Fruit fly (Drosophila melanogaster) whole organism, embryonic: Measurements from ENCODE around the gene pont.

Source experiments
- CG10959 ChIP-seq: fragments of 200-800 bp; sonication (Bioruptor generic); IDR thresholded peaks from 2 replicates; pipeline ENCODE4 v1.3.6; 2022; ENCODE audit warnings: missing biosample characterization, missing genetic modification characterization
- CG11504 ChIP-seq: fragments of 200-800 bp; sonication (Bioruptor generic); optimal IDR thresholded peaks from 3 replicates; lab custom pipeline; 2019; ENCODE audit warnings: missing biosample characterization, mild to moderate bottlenecking, missing genetic modification characterization, moderate library complexity
- CG15011 ChIP-seq: fragments of 200-800 bp; sonication (Bioruptor generic); optimal IDR thresholded peaks from 3 replicates; lab custom pipeline; 2018; ENCODE audit warnings: missing biosample characterization, mild to moderate bottlenecking, missing genetic modification characterization
- CG16779 ChIP-seq: fragments of 200-800 bp; sonication (Bioruptor generic); IDR thresholded peaks from 2 replicates; pipeline ENCODE4 v1.3.6; 2022; ENCODE audit warnings: missing biosample characterization, missing genetic modification characterization
- CG1792 ChIP-seq: fragments of 200-800 bp; sonication (Bioruptor generic); optimal IDR thresholded peaks from 2 replicates; lab custom pipeline; 2016; ENCODE audit warnings: missing biosample characterization, missing genetic modification characterization
- CG18262 ChIP-seq: fragments of 200-800 bp; optimal IDR thresholded peaks from 3 replicates; lab custom pipeline; 2019; ENCODE audit warnings: missing biosample characterization, mild to moderate bottlenecking, missing genetic modification characterization, moderate library complexity
- CG18476 ChIP-seq: fragments of 200-800 bp; sonication (Bioruptor generic); optimal IDR thresholded peaks from 2 replicates; lab custom pipeline; 2016; ENCODE audit warnings: missing biosample characterization, mild to moderate bottlenecking, missing genetic modification characterization
- CG2875 ChIP-seq: fragments of 200-800 bp; sonication (Bioruptor generic); optimal IDR thresholded peaks from 2 replicates; lab custom pipeline; 2017; ENCODE audit warnings: missing biosample characterization, mild to moderate bottlenecking, missing genetic modification characterization, missing genetic modification reagents
- CG2889 ChIP-seq: fragments of 200-800 bp; sonication (Bioruptor generic); IDR thresholded peaks from 3 replicates; pipeline ENCODE4 v1.3.6; 2022; ENCODE audit warnings: missing biosample characterization, missing genetic modification characterization
- CG31365 ChIP-seq: fragments of 200-800 bp; sonication (Bioruptor generic); optimal IDR thresholded peaks from 2 replicates; lab custom pipeline; 2018; ENCODE audit warnings: missing biosample characterization, mild to moderate bottlenecking, missing genetic modification characterization
- CG32772 ChIP-seq: fragments of 200-800 bp; sonication (Bioruptor generic); IDR thresholded peaks from 2 replicates; pipeline ENCODE4 v1.3.6; 2022; ENCODE audit warnings: missing biosample characterization, missing genetic modification characterization
- CG34422 ChIP-seq: fragments of 200-800 bp; sonication (Bioruptor generic); IDR thresholded peaks from 3 replicates; pipeline ENCODE4 v1.3.6; 2022; ENCODE audit warnings: missing biosample characterization, missing genetic modification characterization
- CG4360 ChIP-seq: fragments of 200-800 bp; sonication (Bioruptor generic); IDR thresholded peaks from 2 replicates; pipeline ENCODE4 v1.3.6; 2022; ENCODE audit warnings: missing biosample characterization, missing genetic modification characterization
- CG4707 ChIP-seq: fragments of 200-800 bp; sonication (Bioruptor generic); optimal IDR thresholded peaks from 2 replicates; lab custom pipeline; 2018; ENCODE audit warnings: missing biosample characterization, mild to moderate bottlenecking, missing genetic modification characterization, moderate library complexity
- CG6791 ChIP-seq: fragments of 200-800 bp; sonication (Bioruptor generic); IDR thresholded peaks from 3 replicates; pipeline ENCODE4 v1.3.6; 2022; ENCODE audit warnings: missing biosample characterization, missing genetic modification characterization; ENCODE audit not compliant: partially characterized antibody
- CG6854 ChIP-seq: fragments of 200-800 bp; sonication (Bioruptor generic); optimal IDR thresholded peaks from 3 replicates; lab custom pipeline; 2017; ENCODE audit warnings: missing biosample characterization, mild to moderate bottlenecking, missing genetic modification characterization
- CG7987 ChIP-seq: fragments of 200-800 bp; sonication (Bioruptor generic); optimal IDR thresholded peaks from 2 replicates; lab custom pipeline; 2018; ENCODE audit warnings: missing biosample characterization, mild to moderate bottlenecking, missing genetic modification characterization, moderate library complexity
- CG9876 ChIP-seq: fragments of 200-800 bp; sonication (Bioruptor generic); optimal IDR thresholded peaks from 2 replicates; lab custom pipeline; 2016; ENCODE audit warnings: missing biosample characterization, missing genetic modification characterization
- Camta ChIP-seq: fragments of 200-800 bp; sonication (Bioruptor generic); optimal IDR thresholded peaks from 2 replicates; lab custom pipeline; 2016; ENCODE audit warnings: missing biosample characterization, missing genetic modification characterization
- D ChIP-seq, 2 experiments: fragments of 200-800 bp in 1 of 2; fragments of >200 bp in 1 of 2; sonication (Bioruptor generic) in 1 of 2; optimal IDR thresholded peaks; 2 replicates in 1 of 2; 3 replicates in 1 of 2; lab custom pipeline; 2017; ENCODE audit warnings: mild to moderate bottlenecking in 1 of 2, missing biosample characterization in 1 of 2, missing genetic modification characterization in 1 of 2, missing genetic modification reagents in 1 of 2
- Dip2 ChIP-seq: fragments of 200-800 bp; sonication (Bioruptor generic); IDR thresholded peaks from 2 replicates; pipeline ENCODE4 v1.3.6; 2022; ENCODE audit warnings: missing biosample characterization, missing genetic modification characterization
- Fer3 ChIP-seq: fragments of 200-800 bp; sonication (Bioruptor generic); optimal IDR thresholded peaks from 2 replicates; lab custom pipeline; 2018; ENCODE audit warnings: missing biosample characterization, mild to moderate bottlenecking, missing genetic modification characterization, moderate library complexity
- Hr51 ChIP-seq, 2 experiments: fragments of 200-800 bp; sonication (Bioruptor generic); optimal IDR thresholded peaks; 2 replicates in 1 of 2; 3 replicates in 1 of 2; lab custom pipeline; 2016 to 2018; ENCODE audit warnings: missing biosample characterization in 2 of 2, missing genetic modification characterization in 2 of 2, mild to moderate bottlenecking in 1 of 2, moderate library complexity in 1 of 2
- Mrtf ChIP-seq: fragments of 200-800 bp; sonication (Bioruptor generic); IDR thresholded peaks from 3 replicates; pipeline ENCODE4 v1.3.6; 2022; ENCODE audit warnings: missing biosample characterization, missing genetic modification characterization
- Nf-YB ChIP-seq: fragments of 200-800 bp; sonication (Bioruptor generic); optimal IDR thresholded peaks from 3 replicates; lab custom pipeline; 2019; ENCODE audit warnings: missing biosample characterization, mild to moderate bottlenecking, missing genetic modification characterization, moderate library complexity
- Rx ChIP-seq: fragments of 200-800 bp; sonication (Bioruptor generic); IDR thresholded peaks from 2 replicates; pipeline ENCODE4 v1.3.6; 2022; ENCODE audit warnings: missing biosample characterization, missing genetic modification characterization
- ab ChIP-seq: fragments of 200-800 bp; sonication (Bioruptor generic); optimal IDR thresholded peaks from 2 replicates; lab custom pipeline; 2016; ENCODE audit warnings: missing biosample characterization, missing genetic modification characterization
- abd-A ChIP-seq: fragments of 200-800 bp; sonication (Bioruptor generic); optimal IDR thresholded peaks from 3 replicates; lab custom pipeline; 2019; ENCODE audit warnings: missing biosample characterization, mild to moderate bottlenecking, missing genetic modification characterization, moderate library complexity
- bowl ChIP-seq: fragments of 200-800 bp; sonication (Bioruptor generic); IDR thresholded peaks from 2 replicates; pipeline ENCODE4 v1.3.6; 2022; ENCODE audit warnings: missing biosample characterization, missing genetic modification characterization
- cas ChIP-seq: fragments of 200-800 bp; sonication (Bioruptor generic); IDR thresholded peaks from 2 replicates; pipeline ENCODE4 v1.3.6; 2022; ENCODE audit warnings: missing biosample characterization, missing genetic modification characterization
- dpn ChIP-seq, 2 experiments: fragments of 200-800 bp; sonication (Bioruptor generic); optimal IDR thresholded peaks; 3 replicates each; lab custom pipeline; 2016; ENCODE audit warnings: missing biosample characterization in 2 of 2, missing genetic modification characterization in 2 of 2
- en ChIP-seq: fragments of 200-800 bp; sonication (Bioruptor generic); optimal IDR thresholded peaks from 2 replicates; lab custom pipeline; 2016; ENCODE audit warnings: missing biosample characterization, missing genetic modification characterization
- eve ChIP-seq, 2 experiments: fragments of >200 bp; optimal IDR thresholded peaks; 2 replicates each; lab custom pipeline; 2017; ENCODE audit warnings: missing biosample characterization in 2 of 2, missing genetic modification characterization in 2 of 2
- ewg ChIP-seq: fragments of 200-800 bp; sonication (Bioruptor generic); optimal IDR thresholded peaks from 3 replicates; lab custom pipeline; 2017; ENCODE audit warnings: mild to moderate bottlenecking, missing biosample characterization, missing genetic modification reagents, missing genetic modification characterization
- fd96Cb ChIP-seq: fragments of 200-800 bp; sonication (Bioruptor generic); optimal IDR thresholded peaks from 2 replicates; lab custom pipeline; 2018; ENCODE audit warnings: missing biosample characterization, mild to moderate bottlenecking, missing genetic modification characterization, moderate library complexity
- grau ChIP-seq: fragments of 200-800 bp; optimal IDR thresholded peaks from 3 replicates; lab custom pipeline; 2019; ENCODE audit warnings: missing biosample characterization, mild to moderate bottlenecking, missing genetic modification characterization, moderate library complexity
- gro ChIP-seq: fragments of 200-800 bp; sonication (Bioruptor generic); optimal IDR thresholded peaks from 2 replicates; lab custom pipeline; 2016; ENCODE audit warnings: missing biosample characterization, missing genetic modification characterization
- ham ChIP-seq: fragments of 200-800 bp; sonication (Bioruptor generic); IDR thresholded peaks from 2 replicates; pipeline ENCODE4 v1.3.6; 2022; ENCODE audit warnings: missing biosample characterization, missing genetic modification characterization
- her ChIP-seq: fragments of 200-800 bp; sonication (Bioruptor generic); optimal IDR thresholded peaks from 2 replicates; lab custom pipeline; 2016; ENCODE audit warnings: missing biosample characterization, missing genetic modification characterization
- ken ChIP-seq: fragments of 200-800 bp; sonication (Bioruptor generic); IDR thresholded peaks from 3 replicates; pipeline ENCODE4 v1.3.6; 2022; ENCODE audit warnings: missing biosample characterization, missing genetic modification characterization
- klu ChIP-seq: fragments of 200-800 bp; sonication (Bioruptor generic); IDR thresholded peaks from 2 replicates; pipeline ENCODE4 v1.3.6; 2022; ENCODE audit warnings: missing biosample characterization, missing genetic modification characterization
- luna ChIP-seq: fragments of 200-800 bp; sonication (Bioruptor generic); optimal IDR thresholded peaks from 2 replicates; lab custom pipeline; 2016; ENCODE audit warnings: missing biosample characterization, missing genetic modification characterization
- nerfin-1 ChIP-seq: fragments of 200-800 bp; sonication (Bioruptor generic); optimal IDR thresholded peaks from 3 replicates; lab custom pipeline; 2019; ENCODE audit warnings: missing biosample characterization, mild to moderate bottlenecking, missing genetic modification characterization, moderate library complexity
- otp ChIP-seq: fragments of 200-800 bp; sonication (Bioruptor generic); IDR thresholded peaks from 3 replicates; pipeline ENCODE4, ENCODE4 v1.3.6; 2022; ENCODE audit warnings: missing biosample characterization, missing genetic modification characterization
- slp2 ChIP-seq: fragments of 200-800 bp; sonication (Bioruptor generic); optimal IDR thresholded peaks from 2 replicates; lab custom pipeline; 2016; ENCODE audit warnings: missing biosample characterization, missing genetic modification characterization
- tgo ChIP-seq: fragments of 200-800 bp; sonication (Bioruptor generic); IDR thresholded peaks from 3 replicates; pipeline ENCODE4 v1.3.6; 2022; ENCODE audit warnings: missing biosample characterization, missing genetic modification characterization
- zfh1 ChIP-seq: fragments of 200-800 bp; sonication (Bioruptor generic); IDR thresholded peaks from 3 replicates; pipeline ENCODE4 v1.3.6; 2022; ENCODE audit warnings: missing biosample characterization, missing genetic modification characterization

pont gene

DNA sequence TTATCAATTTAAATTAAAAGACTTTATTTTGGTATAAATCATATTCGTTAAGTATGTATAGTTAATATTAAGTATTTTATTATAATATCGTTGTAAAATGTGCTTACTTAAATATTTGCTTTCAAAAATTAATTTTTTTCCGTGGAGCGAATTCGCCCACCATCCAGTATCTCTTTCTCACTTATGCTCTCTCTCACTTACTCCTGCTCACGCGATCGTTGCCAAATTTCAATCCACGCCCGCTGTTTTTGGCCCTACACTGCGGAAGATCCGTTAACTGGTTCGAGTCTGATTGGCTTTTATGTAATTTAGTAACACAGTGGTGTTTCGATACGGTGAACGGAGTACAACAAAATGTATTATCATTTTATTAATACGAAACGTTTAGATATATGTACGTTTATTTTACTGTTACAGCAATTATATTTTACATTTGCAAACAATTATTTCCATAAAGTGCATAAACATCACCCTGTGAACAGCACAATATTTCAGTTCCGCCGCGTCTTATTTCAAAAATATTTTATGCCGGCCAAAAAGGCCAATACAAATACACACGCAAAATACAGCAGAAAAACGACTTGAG, 3.7 kb downstream of the pont start (continued):
- TF ChIP-seq CG34422 (GFP tag; lab: Robert Waterston, UW) (no peak; the same call in 2 of the 3 replicates), Camta (no peak), CG11504 (tag; lab: Kevin White, UChicago) (peak; percentile 67), CG18476 (GFP tag; lab: Kevin White, UChicago) (peak; percentile 2), CG32772 (no peak), bowl (GFP tag; lab: Robert Waterston, UW) (no peak), luna (GFP tag; lab: Kevin White, UChicago) (no peak), Mrtf (GFP tag; lab: Robert Waterston, UW) (0 out of 3 replicates have a peak, but pooled peaks have one; percentile 34), CG31365 (tag; lab: Kevin White, UChicago) (no peak), CG1792 (GFP tag; lab: Kevin White, UChicago) (peak; percentile 23), nerfin-1 (tag; lab: Kevin White, UChicago) (peak; percentile 0), abd-A (tag; lab: Kevin White, UChicago) (no peak)

DNA sequence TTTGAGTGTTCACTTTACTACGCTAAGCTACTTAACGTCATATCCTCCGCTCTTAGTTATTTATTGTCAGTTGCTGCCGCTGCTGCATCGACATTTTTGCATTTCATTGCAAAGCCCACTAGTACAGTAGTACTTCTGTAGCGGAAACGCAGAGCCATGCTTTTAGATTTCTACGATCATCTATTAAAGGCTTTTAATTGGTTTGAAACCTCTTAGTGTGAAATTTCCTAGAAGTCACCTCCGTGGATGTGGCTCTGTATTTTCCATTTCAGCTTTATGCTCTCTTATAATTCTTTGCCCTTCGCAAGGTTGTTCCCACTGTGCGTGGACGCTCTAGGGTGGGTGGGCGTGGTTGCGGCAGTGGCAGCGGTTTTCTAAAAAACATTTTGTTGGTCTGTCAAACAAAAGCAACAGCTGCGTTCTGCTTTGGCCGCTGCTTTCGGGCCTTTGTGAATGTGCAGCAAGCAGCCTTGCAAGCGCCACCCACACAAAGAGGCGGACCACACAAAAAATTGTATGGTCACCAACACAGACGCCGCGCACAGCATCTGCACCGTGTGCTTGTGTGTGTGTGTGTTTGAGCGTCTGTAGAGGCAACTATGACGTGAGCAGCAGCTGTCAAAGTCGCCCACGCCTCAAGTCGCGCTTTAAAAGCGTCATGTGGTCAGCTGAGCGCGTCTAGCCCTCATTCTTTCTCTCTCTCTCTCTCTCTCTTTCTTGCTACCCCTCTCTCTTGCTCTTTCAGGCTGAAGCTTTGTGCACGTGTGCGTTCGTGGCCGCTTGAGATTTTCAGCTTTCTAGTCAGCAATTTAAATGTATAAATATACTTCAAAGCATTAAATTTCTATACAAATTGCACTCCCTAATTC, 4.9 kb downstream of the pont start:
- no peak for TF ChIP-seq D (optimal IDR thresholded peaks at IDR 0.05; lab: Kevin White, UChicago)
- TF ChIP-seq D (GFP tag; optimal IDR thresholded peaks at IDR 0.05; lab: Kevin White, UChicago), result no peak
- TF ChIP-seq Nf-YB, result no peak
- no peak for TF ChIP-seq CG10959 (GFP tag; lab: Robert Waterston, UW)
- TF ChIP-seq Rx (GFP tag; lab: Robert Waterston, UW), result no peak
- TF ChIP-seq CG2889 (GFP tag; lab: Robert Waterston, UW), result no peak
- TF ChIP-seq ewg (GFP tag; lab: Kevin White, UChicago), result no peak
- no peak for TF ChIP-seq CG9876 (GFP tag; lab: Kevin White, UChicago)
- peak; percentile 19 for TF ChIP-seq CG4707 (GFP tag; lab: Kevin White, UChicago)
- TF ChIP-seq dpn (GFP tag; optimal IDR thresholded peaks at IDR 0.05; lab: Kevin White, UChicago), result no peak
- no peak for TF ChIP-seq bowl (GFP tag; lab: Robert Waterston, UW)
- peak; percentile 9 for TF ChIP-seq CG7987 (GFP tag; lab: Kevin White, UChicago)
- no peak for TF ChIP-seq ken
- TF ChIP-seq her (GFP tag; lab: Kevin White, UChicago), result no peak
- TF ChIP-seq Dip2 (GFP tag; lab: Robert Waterston, UW), result no peak
- no peak for TF ChIP-seq Fer3 (tag; lab: Kevin White, UChicago)
- no peak for TF ChIP-seq CG15011
- peak; percentile 39; the same call in 1 of the 2 replicates for TF ChIP-seq CG16779 (GFP tag; lab: Robert Waterston, UW)
- TF ChIP-seq CG18262 (tag; lab: Kevin White, UChicago), result peak; percentile 3
- peak in 1 of 2 experiments; percentile 7 for TF ChIP-seq Hr51 (GFP tag; optimal IDR thresholded peaks at IDR 0.05; lab: Kevin White, UChicago)
- TF ChIP-seq fd96Cb (tag; lab: Kevin White, UChicago), result no peak
- TF ChIP-seq slp2 (GFP tag; lab: Kevin White, UChicago), result no peak
- TF ChIP-seq cas, result no peak
- no peak for TF ChIP-seq CG6854 (GFP tag; lab: Kevin White, UChicago)
- TF ChIP-seq gro (GFP tag; lab: Kevin White, UChicago), result no peak
- TF ChIP-seq klu (GFP tag; lab: Robert Waterston, UW), result peak; percentile 25; the same call in 1 of the 2 replicates
- TF ChIP-seq zfh1 (GFP tag; lab: Robert Waterston, UW), result peak; percentile 32; the same call in 1 of the 3 replicates
- peak; percentile 42 for TF ChIP-seq grau (tag; lab: Kevin White, UChicago)
- no peak for TF ChIP-seq eve (GFP tag; optimal IDR thresholded peaks at IDR 0.05; lab: Kevin White, UChicago)
- no peak for TF ChIP-seq ab (GFP tag; lab: Kevin White, UChicago)
- TF ChIP-seq en (GFP tag; lab: Kevin White, UChicago), result no peak
- TF ChIP-seq CG6791 (GFP tag; lab: Robert Waterston, UW), result no peak
- TF ChIP-seq otp (GFP tag; lab: Robert Waterston, UW), result no peak
- no peak for TF ChIP-seq ham (GFP tag; lab: Robert Waterston, UW)
- peak; percentile 15; the same call in 1 of the 3 replicates for TF ChIP-seq tgo (GFP tag; lab: Robert Waterston, UW)
- no peak; the same call in 1 of the 2 replicates for TF ChIP-seq CG4360 (GFP tag; lab: Robert Waterston, UW)
- no peak for TF ChIP-seq CG2875 (GFP tag; lab: Kevin White, UChicago)
